Worm (Caenorhabditis elegans) whole organism, L4 larva: ENCODE data around the gene cho-1.

Experiments used
- ama-1 ChIP-seq: fragments of 150-350 bp; optimal IDR thresholded peaks from 2 replicates; lab custom pipeline; 2014; ENCODE audit warnings: inconsistent platforms, mixed read lengths
- ztf-11 ChIP-seq: fragments of 150-350 bp; optimal IDR thresholded peaks from 2 replicates; lab custom pipeline; 2014; ENCODE audit warnings: missing biosample characterization, missing genetic modification characterization

- no peak for TF ChIP-seq ztf-11 (tag; lab: Kevin White, UChicago)
- TF ChIP-seq ama-1 = no peak
Measured at ce11 chrIV:13247780-13248179, 33.4 kb upstream of the cho-1 start.
